Worm (Caenorhabditis elegans): ENCODE data around the gene cdh-8.

DNA sequence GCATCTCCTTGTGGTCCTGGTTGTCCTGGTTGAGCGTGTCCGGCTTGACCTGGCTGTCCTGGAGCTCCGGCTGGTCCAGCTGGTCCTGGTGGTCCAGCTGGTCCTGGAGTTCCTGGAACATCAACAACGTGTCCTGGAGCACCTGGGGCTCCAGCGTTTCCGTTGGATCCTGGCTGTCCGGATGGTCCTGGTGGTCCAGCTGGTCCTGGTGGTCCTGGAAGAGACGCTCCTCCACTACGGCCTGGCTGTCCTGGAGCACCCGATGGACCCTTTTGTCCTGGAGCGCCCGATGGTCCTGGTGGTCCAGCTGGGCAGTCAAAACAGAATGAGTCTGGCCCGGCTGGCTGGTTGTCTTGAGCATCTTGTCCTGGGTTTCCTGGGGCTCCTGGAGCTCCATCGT is 14.0 kb upstream of the cdh-8 start:
- TF ChIP-seq ZK546.5 (tag; optimal IDR thresholded peaks at IDR 0.05) (no peak), lin-39 (tag; optimal IDR thresholded peaks at IDR 0.05) (no peak), jun-1 (tag; optimal IDR thresholded peaks at IDR 0.05) (no peak), unc-62 (GFP tag; optimal IDR thresholded peaks at IDR 0.05) (no peak), nhr-12 (tag; optimal IDR thresholded peaks at IDR 0.05) (no peak), elt-3 (tag; optimal IDR thresholded peaks at IDR 0.05) (no peak), ztf-11 (tag; optimal IDR thresholded peaks at IDR 0.05) (no peak), nhr-28 (tag; optimal IDR thresholded peaks at IDR 0.05) (no peak), skn-1 (tag; optimal IDR thresholded peaks at IDR 0.05) (no peak)
